Worm (Caenorhabditis elegans): ENCODE measurements around the gene oac-54.

Gene oac-54

DNA sequence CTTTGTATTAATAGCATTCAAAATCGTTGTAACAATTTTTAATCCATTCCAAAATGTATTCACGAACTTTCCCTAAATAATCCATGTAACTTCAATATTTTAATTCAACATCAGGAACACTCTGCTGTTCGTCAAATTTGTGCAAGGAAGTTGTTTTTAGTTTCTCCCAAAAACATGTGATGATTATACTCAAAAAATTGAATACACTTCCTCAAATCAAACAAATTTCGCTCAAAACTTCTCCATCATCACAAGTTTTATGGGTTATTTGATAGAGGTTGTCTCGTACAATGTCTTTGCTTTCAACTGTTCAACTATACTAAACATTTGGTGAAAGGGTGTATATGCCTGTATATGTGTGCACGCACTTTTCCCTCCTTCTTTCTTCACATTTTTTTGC lies 32.9 kb upstream of the oac-54 start:
- no peak for TF ChIP-seq pag-3 (tag; optimal IDR thresholded peaks at IDR 0.05; ENCODE audit: borderline replicate concordance)
- no peak for TF ChIP-seq ceh-22 (tag; optimal IDR thresholded peaks at IDR 0.05)
- TF ChIP-seq ceh-19 (GFP tag; optimal IDR thresholded peaks at IDR 0.05), result no peak
- no peak for TF ChIP-seq ttx-3 (tag; optimal IDR thresholded peaks at IDR 0.05)
- no peak for TF ChIP-seq ceh-6 (GFP tag; optimal IDR thresholded peaks at IDR 0.05)

DNA sequence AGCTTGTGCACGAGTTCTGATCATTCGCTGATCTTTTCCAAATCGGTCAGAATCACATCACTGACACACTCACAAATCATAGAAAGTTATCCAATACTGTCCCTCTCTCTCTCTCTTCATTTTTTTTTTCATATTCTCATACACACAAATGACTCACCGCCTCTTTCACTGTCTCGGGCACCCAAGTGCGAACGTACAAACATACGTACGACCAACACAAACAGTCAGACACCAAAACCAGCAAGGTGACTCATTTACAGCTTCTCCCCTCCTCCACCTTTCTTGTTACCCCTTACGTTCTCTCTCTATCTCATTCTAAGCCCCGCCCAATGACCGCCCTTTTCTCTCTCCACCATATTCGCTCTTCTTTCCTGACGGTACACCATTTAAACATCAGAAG lies 30.9 kb upstream of the oac-54 start:
- TF ChIP-seq C38D4.7 (GFP tag; optimal IDR thresholded peaks at IDR 0.05) (no peak), ceh-34 (tag; optimal IDR thresholded peaks at IDR 0.05) (no peak), fkh-6 (tag; optimal IDR thresholded peaks at IDR 0.05) (no peak), unc-3 (GFP tag; conservative IDR thresholded peaks at IDR 0.05) (no peak), unc-3 (tag; optimal IDR thresholded peaks at IDR 0.05) (no peak), pat-9 (tag; optimal IDR thresholded peaks at IDR 0.05) (no peak), lin-11 (tag; optimal IDR thresholded peaks at IDR 0.05) (no peak), unc-42 (tag; optimal IDR thresholded peaks at IDR 0.05) (no peak), elt-4 (tag; optimal IDR thresholded peaks at IDR 0.05) (no peak), sdc-2 (tag; optimal IDR thresholded peaks at IDR 0.05) (no peak), odd-2 (tag; optimal IDR thresholded peaks at IDR 0.05) (no peak), elt-2 (tag; optimal IDR thresholded peaks at IDR 0.05) (no peak), ceh-30 (tag; optimal IDR thresholded peaks at IDR 0.05) (no peak), gmeb-2 (tag; optimal IDR thresholded peaks at IDR 0.05) (no peak), pag-3 (tag; optimal IDR thresholded peaks at IDR 0.05; ENCODE audit: borderline replicate concordance) (no peak), hlh-30 (tag; optimal IDR thresholded peaks at IDR 0.05; ENCODE audit: insufficient read depth) (no peak)

DNA sequence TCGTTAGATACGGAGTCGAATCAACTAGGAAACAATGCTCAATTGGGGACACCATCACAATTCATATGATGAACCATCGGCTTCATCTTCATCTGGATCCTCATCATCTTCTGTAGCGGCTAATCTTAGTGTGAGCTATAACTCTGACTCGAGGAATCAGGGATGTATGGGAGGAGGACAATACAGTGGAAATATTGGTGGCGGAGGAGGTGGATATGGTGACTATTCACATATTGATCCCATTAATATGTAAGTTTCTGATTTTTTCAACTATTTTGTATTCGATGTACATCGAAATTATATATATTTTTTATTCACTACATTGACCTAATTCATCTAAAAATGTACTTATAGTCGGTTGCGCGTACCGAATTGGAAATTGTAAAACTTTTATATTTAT lies 30.5 kb upstream of the oac-54 start:
- no peak for TF ChIP-seq ceh-19 (GFP tag; optimal IDR thresholded peaks at IDR 0.05)
- TF ChIP-seq sox-4 (tag; optimal IDR thresholded peaks at IDR 0.05), result no peak
- TF ChIP-seq unc-86 (tag; optimal IDR thresholded peaks at IDR 0.05), result no peak
- TF ChIP-seq ceh-30 (tag; optimal IDR thresholded peaks at IDR 0.05), result no peak
- no peak for TF ChIP-seq fkh-6 (tag; optimal IDR thresholded peaks at IDR 0.05)
- TF ChIP-seq gmeb-2 (tag; optimal IDR thresholded peaks at IDR 0.05), result no peak
- TF ChIP-seq sdc-2 (tag; optimal IDR thresholded peaks at IDR 0.05), result no peak
- TF ChIP-seq pag-3 (tag; optimal IDR thresholded peaks at IDR 0.05; ENCODE audit: borderline replicate concordance), result no peak
- TF ChIP-seq dve-1 (tag; optimal IDR thresholded peaks at IDR 0.05), result no peak
- TF ChIP-seq ceh-6 (GFP tag; optimal IDR thresholded peaks at IDR 0.05), result no peak
- no peak for TF ChIP-seq hlh-15 (tag; optimal IDR thresholded peaks at IDR 0.05)
- TF ChIP-seq ztf-16 (tag; optimal IDR thresholded peaks at IDR 0.05), result no peak
- TF ChIP-seq ceh-2 (tag; optimal IDR thresholded peaks at IDR 0.05), result no peak
- no peak for TF ChIP-seq ceh-45 (GFP tag; IDR thresholded peaks at IDR 0.05)
- TF ChIP-seq zip-5 (tag; optimal IDR thresholded peaks at IDR 0.05), result no peak
- TF ChIP-seq F13H6.1 (tag; optimal IDR thresholded peaks at IDR 0.05), result no peak
- no peak for TF ChIP-seq eyg-1 (tag; optimal IDR thresholded peaks at IDR 0.05)

DNA sequence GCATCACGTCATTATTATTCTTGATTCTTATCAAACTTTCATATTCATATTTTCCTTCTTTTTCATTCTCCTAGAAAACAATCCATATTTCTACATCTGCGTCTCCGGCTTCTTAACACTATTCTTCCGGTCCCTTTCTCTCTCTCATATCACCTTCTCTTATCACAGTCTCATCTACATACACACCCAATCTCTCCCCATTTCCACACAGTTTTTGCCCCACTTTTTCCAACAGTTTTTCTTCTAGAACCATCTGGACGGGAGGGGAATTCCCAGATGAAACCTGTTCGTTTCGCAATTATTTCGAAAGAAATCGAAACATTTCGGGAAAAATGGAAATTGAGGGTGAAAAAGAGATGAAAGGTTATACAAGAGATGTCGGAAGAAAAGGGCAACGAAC lies 29.8 kb upstream of the oac-54 start:
- TF ChIP-seq zip-5 (tag; optimal IDR thresholded peaks at IDR 0.05), result no peak
- TF ChIP-seq elt-2 (tag; optimal IDR thresholded peaks at IDR 0.05), result peak; percentile 75
- TF ChIP-seq madf-2 (tag; optimal IDR thresholded peaks at IDR 0.05), result no peak

- TF ChIP-seq hlh-15 (tag; optimal IDR thresholded peaks at IDR 0.05) (no peak), sox-2 (GFP tag; IDR thresholded peaks at IDR 0.05) (no peak), K09A11.1 (tag; optimal IDR thresholded peaks at IDR 0.05; ENCODE audit: insufficient read depth) (no peak), ceh-22 (tag; optimal IDR thresholded peaks at IDR 0.05) (no peak), gmeb-2 (tag; optimal IDR thresholded peaks at IDR 0.05) (no peak), C38D4.7 (GFP tag; optimal IDR thresholded peaks at IDR 0.05) (no peak), fax-1 (tag; optimal IDR thresholded peaks at IDR 0.05) (no peak), C08G9.2 (tag; optimal IDR thresholded peaks at IDR 0.05) (no peak), fkh-10 (GFP tag; optimal IDR thresholded peaks at IDR 0.05) (no peak), elt-2 (tag; optimal IDR thresholded peaks at IDR 0.05) (no peak), tbx-2 (tag; optimal IDR thresholded peaks at IDR 0.05) (no peak)
These were observed 27.6 kb upstream of the oac-54 start for ce11 chrII:9130339-9130738.

Measured in whole organism, late embryonic.